Worm (Caenorhabditis elegans) whole organism, L4 larva: Measurements from ENCODE around the gene snt-1.

Source experiments
- F10B5.3 ChIP-seq: sonication (generic microtip); optimal IDR thresholded peaks from 2 replicates; lab custom pipeline; 2016; ENCODE audit warnings: mild to moderate bottlenecking, missing genetic modification characterization, missing compliant biosample characterization
- R02D3.7 ChIP-seq: fragments of 150-350 bp; sonication (generic microtip); optimal IDR thresholded peaks from 3 replicates; lab custom pipeline; 2014; ENCODE audit warnings: missing biosample characterization, missing genetic modification characterization
- T20F7.1 ChIP-seq: fragments of 200-800 bp; sonication (Bioruptor generic); optimal IDR thresholded peaks from 2 replicates; lab custom pipeline; 2018; ENCODE audit warnings: mild to moderate bottlenecking, missing genetic modification characterization, missing compliant biosample characterization
- Y75B8A.6 ChIP-seq: fragments of 200-800 bp; sonication (Bioruptor generic); IDR thresholded peaks from 2 replicates; pipeline ENCODE4 v1.3.6; 2022; ENCODE audit warnings: missing genetic modification reagents, missing genetic modification characterization, missing compliant biosample characterization
- aha-1 ChIP-seq: fragments of 150-350 bp; peaks from one replicate; lab custom pipeline; 2014; ENCODE audit warnings: missing biosample characterization, missing genetic modification characterization
- ceh-20 ChIP-seq: fragments of 200-800 bp; sonication (Bioruptor generic); IDR thresholded peaks from 2 replicates; pipeline ENCODE4 v1.3.6; 2022; ENCODE audit warnings: missing genetic modification reagents, missing genetic modification characterization, missing compliant biosample characterization
- ces-1 ChIP-seq: fragments of 150-350 bp; sonication (generic microtip); optimal IDR thresholded peaks from 4 replicates; lab custom pipeline; 2014; ENCODE audit warnings: missing biosample characterization, missing genetic modification reagents, missing genetic modification characterization
- daf-16 ChIP-seq, 3 experiments: sonication (generic microtip); optimal IDR thresholded peaks; 2 replicates each; lab custom pipeline; 2016 to 2017; ENCODE audit warnings: missing genetic modification characterization in 3 of 3, missing genetic modification reagents in 3 of 3, mild to moderate bottlenecking in 2 of 3, missing compliant biosample characterization in 2 of 3, missing biosample characterization in 1 of 3, moderate library complexity in 1 of 3
- dmd-6 ChIP-seq: fragments of 200-800 bp; sonication (Bioruptor generic); IDR thresholded peaks from 2 replicates; pipeline ENCODE4 v1.3.6; 2022; ENCODE audit warnings: missing genetic modification reagents, missing genetic modification characterization, missing compliant biosample characterization
- dmd-8 ChIP-seq: fragments of 200-800 bp; sonication (Bioruptor generic); IDR thresholded peaks from 2 replicates; pipeline ENCODE4 v1.3.6; 2022; ENCODE audit warnings: missing genetic modification characterization, missing compliant biosample characterization
- dpl-1 ChIP-seq: fragments of 150-350 bp; optimal IDR thresholded peaks from 2 replicates; lab custom pipeline; 2014; ENCODE audit warnings: missing biosample characterization, missing genetic modification reagents, missing genetic modification characterization
- dve-1 ChIP-seq: sonication (generic microtip); optimal IDR thresholded peaks from 2 replicates; lab custom pipeline; 2017; ENCODE audit warnings: antibody characterized with exemption, mild to moderate bottlenecking, missing genetic modification characterization, missing compliant biosample characterization; ENCODE audit not compliant: insufficient read depth
- egl-43 ChIP-seq: fragments of 200-800 bp; sonication (Bioruptor generic); IDR thresholded peaks from 2 replicates; pipeline ENCODE4 v1.3.6; 2022; ENCODE audit warnings: missing genetic modification reagents, missing genetic modification characterization, missing compliant biosample characterization
- hif-1 ChIP-seq, 2 experiments: sonication (generic microtip); optimal IDR thresholded peaks; 2 replicates each; lab custom pipeline; 2016 to 2017; ENCODE audit warnings: missing compliant biosample characterization in 2 of 2, missing genetic modification characterization in 2 of 2, missing genetic modification reagents in 2 of 2, missing genotype in 2 of 2, mild to moderate bottlenecking in 1 of 2
- hlh-11 ChIP-seq: fragments of 200-800 bp; sonication (Bioruptor generic); optimal IDR thresholded peaks from 2 replicates; lab custom pipeline; 2018; ENCODE audit warnings: mild to moderate bottlenecking, missing genetic modification characterization, missing compliant biosample characterization
- hlh-30 ChIP-seq: sonication (generic microtip); optimal IDR thresholded peaks from 2 replicates; lab custom pipeline; 2017; ENCODE audit warnings: antibody characterized with exemption, mild to moderate bottlenecking, missing genetic modification characterization, missing compliant biosample characterization; ENCODE audit not compliant: insufficient read depth
- hmg-1.1 ChIP-seq: fragments of 200-800 bp; sonication (Bioruptor generic); IDR thresholded peaks from 2 replicates; pipeline ENCODE4 v1.3.6; 2022; ENCODE audit warnings: missing genetic modification reagents, missing genetic modification characterization, missing compliant biosample characterization
- lin-1 ChIP-seq: fragments of 200-800 bp; sonication (Bioruptor generic); IDR thresholded peaks from 2 replicates; pipeline ENCODE4 v1.3.6; 2022; ENCODE audit warnings: missing genetic modification reagents, missing genetic modification characterization, missing compliant biosample characterization
- lin-13 ChIP-seq: fragments of 150-350 bp; optimal IDR thresholded peaks from 2 replicates; lab custom pipeline; 2014; ENCODE audit warnings: missing biosample characterization, missing genetic modification reagents, missing genetic modification characterization
- lir-3 ChIP-seq: sonication (generic microtip); optimal IDR thresholded peaks from 2 replicates; lab custom pipeline; 2016; ENCODE audit warnings: mild to moderate bottlenecking, missing genetic modification characterization, missing compliant biosample characterization
- lsy-2 ChIP-seq, 2 experiments: fragments of 150-350 bp in 1 of 2; sonication (generic microtip) in 1 of 2; optimal IDR thresholded peaks; 2 replicates each; lab custom pipeline; 2014 to 2017; ENCODE audit warnings: missing biosample characterization in 2 of 2, missing genetic modification characterization in 2 of 2
- mdl-1 ChIP-seq, 2 experiments: fragments of 150-350 bp in 1 of 2; sonication (generic microtip) in 1 of 2; optimal IDR thresholded peaks; 2 replicates each; lab custom pipeline; 2014 to 2017; ENCODE audit warnings: missing biosample characterization in 2 of 2, missing genetic modification characterization in 2 of 2
- mep-1 ChIP-seq: fragments of 150-350 bp; sonication (generic microtip); optimal IDR thresholded peaks from 3 replicates; lab custom pipeline; 2014; ENCODE audit warnings: missing biosample characterization, missing genetic modification characterization
- mxl-2 ChIP-seq: fragments of 200-800 bp; sonication (Bioruptor generic); conservative IDR thresholded peaks from 2 replicates; pipeline ENCODE4 v1.3.6; 2022; ENCODE audit warnings: missing genetic modification reagents, missing genetic modification characterization, missing compliant biosample characterization
- mxl-3 ChIP-seq: fragments of 200-800 bp; sonication (Bioruptor generic); optimal IDR thresholded peaks from 2 replicates; lab custom pipeline; 2018; ENCODE audit warnings: mild to moderate bottlenecking, missing genetic modification characterization, missing compliant biosample characterization
- nhr-10 ChIP-seq: fragments of 150-350 bp; optimal IDR thresholded peaks from 2 replicates; lab custom pipeline; 2014; ENCODE audit warnings: missing biosample characterization, missing genetic modification characterization
- nhr-102 ChIP-seq: sonication (generic microtip); optimal IDR thresholded peaks from 2 replicates; lab custom pipeline; 2016; ENCODE audit warnings: mild to moderate bottlenecking, missing genetic modification characterization, moderate library complexity, missing compliant biosample characterization
- nhr-11 ChIP-seq: fragments of 150-350 bp; optimal IDR thresholded peaks from 2 replicates; lab custom pipeline; 2014; ENCODE audit warnings: missing biosample characterization, missing genetic modification characterization
- nhr-25 ChIP-seq: sonication (generic microtip); optimal IDR thresholded peaks from 2 replicates; lab custom pipeline; 2017; ENCODE audit warnings: missing genetic modification characterization, mild to moderate bottlenecking, missing compliant biosample characterization, antibody characterized with exemption, moderate library complexity, borderline replicate concordance; ENCODE audit not compliant: insufficient read depth
- nhr-28 ChIP-seq: fragments of 150-350 bp; optimal IDR thresholded peaks from 2 replicates; lab custom pipeline; 2014; ENCODE audit warnings: missing biosample characterization, missing genetic modification characterization
- nhr-42 ChIP-seq: fragments of 200-800 bp; sonication (Bioruptor generic); IDR thresholded peaks from 2 replicates; pipeline ENCODE4 v1.3.6; 2022; ENCODE audit warnings: missing genetic modification characterization, missing compliant biosample characterization
- nhr-6 ChIP-seq: fragments of 150-350 bp; optimal IDR thresholded peaks from 2 replicates; lab custom pipeline; 2014; ENCODE audit warnings: missing biosample characterization, missing genetic modification characterization
- nhr-77 ChIP-seq: fragments of 150-350 bp; optimal IDR thresholded peaks from 2 replicates; lab custom pipeline; 2014; ENCODE audit warnings: missing biosample characterization, missing genetic modification characterization
- pqm-1 ChIP-seq: sonication (generic microtip); optimal IDR thresholded peaks from 2 replicates; lab custom pipeline; 2017; ENCODE audit warnings: missing biosample characterization, missing genetic modification characterization
- set-16 ChIP-seq: fragments of 200-800 bp; sonication (Bioruptor generic); IDR thresholded peaks from 2 replicates; pipeline ENCODE4 v1.3.6; 2022; ENCODE audit warnings: missing genetic modification reagents, missing genetic modification characterization, missing compliant biosample characterization
- skn-1 ChIP-seq: fragments of 150-350 bp; optimal IDR thresholded peaks from 2 replicates; lab custom pipeline; 2014; ENCODE audit warnings: missing biosample characterization, missing genetic modification characterization
- snpc-1.2 ChIP-seq: fragments of 200-800 bp; sonication (Bioruptor generic); IDR thresholded peaks from 2 replicates; pipeline ENCODE4 v1.3.6; 2022; ENCODE audit warnings: missing genetic modification reagents, missing genetic modification characterization, missing compliant biosample characterization
- tag-97 ChIP-seq: fragments of 200-800 bp; sonication (Bioruptor generic); IDR thresholded peaks from 2 replicates; pipeline ENCODE4 v1.3.6; 2022; ENCODE audit warnings: missing genetic modification characterization, missing compliant biosample characterization
- tra-1 ChIP-seq: fragments of 200-800 bp; sonication (Bioruptor generic); IDR thresholded peaks from 2 replicates; pipeline ENCODE4 v1.3.6; 2022; ENCODE audit warnings: missing genetic modification reagents, missing genetic modification characterization, missing compliant biosample characterization
- unc-39 ChIP-seq: sonication (generic microtip); optimal IDR thresholded peaks from 2 replicates; lab custom pipeline; 2017; ENCODE audit warnings: missing biosample characterization, missing genetic modification characterization
- unc-62 ChIP-seq, 3 experiments: fragments of 150-350 bp in 1 of 3; sonication (generic microtip); optimal IDR thresholded peaks in 2 of 3; peaks in 1 of 3; 1 replicate in 1 of 3; 2 replicates in 2 of 3; lab custom pipeline; 2014 to 2017; ENCODE audit warnings: missing biosample characterization in 3 of 3, missing genetic modification characterization in 3 of 3, missing genetic modification reagents in 3 of 3, missing genotype in 1 of 3
- zag-1 ChIP-seq: fragments of 150-350 bp; optimal IDR thresholded peaks from 2 replicates; lab custom pipeline; 2014; ENCODE audit warnings: missing biosample characterization, missing genetic modification characterization
- zfp-2 ChIP-seq: sonication (generic microtip); optimal IDR thresholded peaks from 2 replicates; lab custom pipeline; 2016; ENCODE audit warnings: mild to moderate bottlenecking, missing genetic modification characterization, missing compliant biosample characterization
- ztf-11 ChIP-seq: fragments of 150-350 bp; optimal IDR thresholded peaks from 2 replicates; lab custom pipeline; 2014; ENCODE audit warnings: missing biosample characterization, missing genetic modification characterization

The snt-1 gene

DNA sequence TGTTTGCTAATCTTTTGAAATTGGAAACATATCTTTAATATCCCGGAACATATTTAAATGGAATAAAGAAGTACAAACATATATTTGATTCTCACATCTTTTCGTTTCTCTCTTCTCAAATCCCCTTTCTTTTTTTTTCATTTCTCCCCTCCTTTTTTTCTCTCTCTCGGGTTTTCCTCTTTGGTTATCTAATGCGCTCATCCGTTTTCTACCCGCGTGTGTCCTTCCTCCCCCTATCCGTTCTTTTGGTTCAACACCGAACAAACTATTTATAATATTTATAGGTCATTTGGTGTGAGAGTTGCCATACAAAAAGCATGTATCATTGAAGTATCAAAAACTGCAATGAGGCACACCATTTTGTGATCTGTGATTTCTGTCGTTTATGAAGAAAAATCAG lies 13.1 kb downstream of the snt-1 start (continued):
- TF ChIP-seq hif-1 (tag; optimal IDR thresholded peaks at IDR 0.05; lab: Kevin White, UChicago) (peak in 1 of 2 experiments; percentile 14), snpc-1.2 (GFP tag; lab: Robert Waterston, UW) (no peak), nhr-11 (no peak)

- TF ChIP-seq set-16 (GFP tag; lab: Robert Waterston, UW) (no peak), nhr-10 (tag; lab: Kevin White, UChicago) (no peak), tra-1 (peak; percentile 65), zag-1 (tag; lab: Kevin White, UChicago) (no peak), unc-39 (tag; lab: Kevin White, UChicago) (no peak), daf-16 (GFP tag; optimal IDR thresholded peaks at IDR 0.05; lab: Kevin White, UChicago) (no peak), daf-16 (tag; optimal IDR thresholded peaks at IDR 0.05; lab: Kevin White, UChicago) (peak; percentile 45), T20F7.1 (GFP tag; lab: Kevin White, UChicago) (peak; percentile 8), lir-3 (tag; lab: Kevin White, UChicago) (no peak), nhr-6 (tag; lab: Kevin White, UChicago) (peak; percentile 18), nhr-102 (no peak), nhr-28 (tag; lab: Kevin White, UChicago) (peak; percentile 96), nhr-42 (GFP tag; lab: Robert Waterston, UW) (no peak), ces-1 (no peak), dmd-6 (peak; percentile 92), hlh-30 (tag; lab: Kevin White, UChicago) (peak; percentile 41), Y75B8A.6 (GFP tag; lab: Robert Waterston, UW) (no peak), egl-43 (GFP tag; lab: Robert Waterston, UW) (no peak), lin-13 (no peak), pqm-1 (peak; percentile 93), dpl-1 (GFP tag; lab: Kevin White, UChicago) (no peak), hlh-11 (tag; lab: Kevin White, UChicago) (peak; percentile 73), mdl-1 (tag; optimal IDR thresholded peaks at IDR 0.05; lab: Kevin White, UChicago) (peak in 1 of 2 experiments; percentile 57), hmg-1.1 (GFP tag; lab: Robert Waterston, UW) (no peak), nhr-77 (tag; lab: Kevin White, UChicago) (peak; percentile 51), ceh-20 (GFP tag; lab: Robert Waterston, UW) (peak; percentile 35; the same call in 1 of the 2 replicates), mxl-2 (no peak), dve-1 (peak; percentile 58), aha-1 (tag; lab: Kevin White, UChicago) (peak; percentile 92), zfp-2 (tag; lab: Kevin White, UChicago) (no peak), dmd-8 (GFP tag; lab: Robert Waterston, UW) (no peak), tag-97 (GFP tag; lab: Robert Waterston, UW) (no peak), mxl-3 (GFP tag; lab: Kevin White, UChicago) (peak; percentile 61), unc-62 (GFP tag; optimal IDR thresholded peaks at IDR 0.05 in 1 of 2; lab: Kevin White, UChicago) (peak in 1 of 2 experiments; percentile 90), unc-62 (tag; optimal IDR thresholded peaks at IDR 0.05; lab: Kevin White, UChicago) (no peak), R02D3.7 (no peak)
Measured at ce11 chrII:6824524-6824923, 13.8 kb downstream of the snt-1 start.

DNA sequence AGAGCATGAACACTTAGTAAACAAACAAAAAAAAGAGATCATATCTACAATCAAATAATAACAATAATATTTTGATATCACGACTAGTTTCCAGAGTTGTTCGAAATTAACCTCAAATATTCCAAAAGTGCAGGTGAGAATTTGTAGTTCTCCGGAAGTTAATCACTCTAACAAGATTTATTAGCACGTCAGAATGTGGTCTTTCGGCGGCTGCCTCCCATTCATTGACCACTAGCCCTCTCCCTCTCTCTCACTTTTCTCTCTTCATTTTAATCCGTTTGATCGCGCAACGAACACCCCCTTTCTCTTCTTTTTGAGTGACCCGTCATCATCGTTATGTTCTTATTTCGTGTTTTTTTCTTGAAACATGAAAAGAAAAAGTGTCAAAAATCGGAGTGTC lies 15.0 kb downstream of the snt-1 start:
- TF ChIP-seq tra-1 (0 out of 2 replicates have a peak, but pooled peaks have one; percentile 65), ceh-20 (GFP tag; lab: Robert Waterston, UW) (peak; percentile 54; the same call in 1 of the 2 replicates), set-16 (GFP tag; lab: Robert Waterston, UW) (no peak), unc-62 (GFP tag; optimal IDR thresholded peaks at IDR 0.05 in 1 of 2; lab: Kevin White, UChicago) (peak in 1 of 2 experiments; percentile 97), unc-62 (tag; optimal IDR thresholded peaks at IDR 0.05; lab: Kevin White, UChicago) (no peak), lsy-2 (tag; optimal IDR thresholded peaks at IDR 0.05; lab: Kevin White, UChicago) (peak in 1 of 2 experiments; percentile 27), ztf-11 (tag; lab: Kevin White, UChicago) (no peak), dmd-6 (peak; percentile 49), aha-1 (tag; lab: Kevin White, UChicago) (peak; percentile 72), lin-1 (0 out of 2 replicates have a peak, but pooled peaks have one; percentile 27), nhr-25 (no peak), mep-1 (tag; lab: Kevin White, UChicago) (peak; percentile 4), F10B5.3 (tag; lab: Kevin White, UChicago) (no peak), skn-1 (tag; lab: Kevin White, UChicago) (no peak), daf-16 (GFP tag; optimal IDR thresholded peaks at IDR 0.05; lab: Kevin White, UChicago) (no peak), daf-16 (tag; optimal IDR thresholded peaks at IDR 0.05; lab: Kevin White, UChicago) (no peak), nhr-28 (tag; lab: Kevin White, UChicago) (peak; percentile 65), mdl-1 (tag; optimal IDR thresholded peaks at IDR 0.05; lab: Kevin White, UChicago) (peak in 1 of 2 experiments; percentile 34), unc-39 (tag; lab: Kevin White, UChicago) (no peak), hlh-11 (tag; lab: Kevin White, UChicago) (peak; percentile 54)
